Fruit fly (Drosophila melanogaster) whole organism, prepupa: Measurements from ENCODE around the gene CG13008.

Experiments used
- Blimp-1 ChIP-seq: fragments of 200-800 bp; sonication (Bioruptor generic); optimal IDR thresholded peaks from 3 replicates; lab custom pipeline; 2017; ENCODE audit warnings: missing biosample characterization, missing genetic modification characterization, mild to moderate bottlenecking, moderate library complexity, missing genetic modification reagents
- Eip75B ChIP-seq: fragments of 200-800 bp; sonication (Bioruptor generic); optimal IDR thresholded peaks from 3 replicates; lab custom pipeline; 2016; ENCODE audit warnings: missing biosample characterization, missing genetic modification characterization
- Sox15 ChIP-seq: fragments of 200-800 bp; sonication (Bioruptor generic); optimal IDR thresholded peaks from 3 replicates; lab custom pipeline; 2016; ENCODE audit warnings: missing biosample characterization, missing genetic modification characterization
- achi ChIP-seq: fragments of 200-800 bp; sonication (Bioruptor generic); optimal IDR thresholded peaks from 3 replicates; lab custom pipeline; 2016; ENCODE audit warnings: missing biosample characterization, missing genetic modification characterization
- salr ChIP-seq, 2 experiments: fragments of 200-800 bp; sonication (Bioruptor generic); optimal IDR thresholded peaks; 3 replicates each; lab custom pipeline; 2016 to 2018; ENCODE audit warnings: missing biosample characterization in 2 of 2, missing genetic modification characterization in 2 of 2, mild to moderate bottlenecking in 1 of 2

- no peak for TF ChIP-seq salr (GFP tag; optimal IDR thresholded peaks at IDR 0.05; lab: Kevin White, UChicago)
- no peak for TF ChIP-seq Sox15 (GFP tag; lab: Kevin White, UChicago)
- TF ChIP-seq Eip75B: no peak
- TF ChIP-seq achi (GFP tag; lab: Kevin White, UChicago): no peak
- no peak for TF ChIP-seq Blimp-1 (GFP tag; lab: Kevin White, UChicago)
Observed at dm6 chrX:16678845-16679347, 32.2 kb upstream of the CG13008 start, which contains the start of the genes CG13010 and sing.
